Worm (Caenorhabditis elegans) whole organism, early embryonic: ENCODE data around the gene C25E10.8.

Experiments used
- B0310.2 ChIP-seq: sonication (generic microtip); optimal IDR thresholded peaks from 2 replicates; lab custom pipeline; 2016; ENCODE audit warnings: mild to moderate bottlenecking, missing genetic modification characterization, missing compliant biosample characterization
- F13C5.2 ChIP-seq: sonication (generic microtip); optimal IDR thresholded peaks from 2 replicates; lab custom pipeline; 2017; ENCODE audit warnings: mild to moderate bottlenecking, missing genetic modification characterization, inconsistent platforms, missing compliant biosample characterization
- aly-1 ChIP-seq: sonication (generic microtip); optimal IDR thresholded peaks from 2 replicates; lab custom pipeline; 2016; ENCODE audit warnings: missing genetic modification characterization, missing compliant biosample characterization
- ama-1 ChIP-seq: fragments of 150-350 bp; optimal IDR thresholded peaks from 2 replicates; lab custom pipeline; 2014
- ceh-13 ChIP-seq: fragments of 200-800 bp; sonication (Bioruptor generic); optimal IDR thresholded peaks from 2 replicates; lab custom pipeline; 2018; ENCODE audit warnings: mild to moderate bottlenecking, missing genetic modification characterization, missing compliant biosample characterization
- ceh-36 ChIP-seq: sonication (generic microtip); optimal IDR thresholded peaks from 2 replicates; lab custom pipeline; 2016; ENCODE audit warnings: missing genetic modification characterization, inconsistent platforms, missing compliant biosample characterization
- ets-7 ChIP-seq: sonication (generic microtip); optimal IDR thresholded peaks from 2 replicates; lab custom pipeline; 2016; ENCODE audit warnings: missing genotype, missing genetic modification characterization, missing compliant biosample characterization
- flt-1 ChIP-seq: fragments of 200-800 bp; sonication (Bioruptor generic); IDR thresholded peaks from 2 replicates; pipeline ENCODE4 v1.3.6; 2022; ENCODE audit warnings: missing genetic modification characterization, missing compliant biosample characterization
- hmbx-1 ChIP-seq: sonication (generic microtip); optimal IDR thresholded peaks from 2 replicates; lab custom pipeline; 2016; ENCODE audit warnings: mild to moderate bottlenecking, missing genetic modification characterization, missing compliant biosample characterization
- hmg-4 ChIP-seq: fragments of 200-800 bp; sonication (Bioruptor generic); optimal IDR thresholded peaks from 2 replicates; lab custom pipeline; 2018; ENCODE audit warnings: mild to moderate bottlenecking, missing genetic modification characterization, missing compliant biosample characterization
- hnd-1 ChIP-seq: sonication (generic microtip); optimal IDR thresholded peaks from 2 replicates; lab custom pipeline; 2016; ENCODE audit warnings: missing genetic modification characterization, missing compliant biosample characterization
- pes-1 ChIP-seq: fragments of 200-800 bp; sonication (Bioruptor generic); IDR thresholded peaks from 2 replicates; pipeline ENCODE4 v1.3.6; 2022; ENCODE audit warnings: missing genetic modification reagents, missing genetic modification characterization, missing compliant biosample characterization
- scrt-1 ChIP-seq: fragments of 200-800 bp; sonication (Bioruptor generic); IDR thresholded peaks from 2 replicates; pipeline ENCODE4 v1.3.6; 2022; ENCODE audit warnings: missing genetic modification characterization, missing compliant biosample characterization
- sea-1 ChIP-seq: fragments of 200-800 bp; sonication (Bioruptor generic); conservative IDR thresholded peaks from 2 replicates; pipeline ENCODE4 v1.3.6; 2022; ENCODE audit warnings: missing genetic modification characterization, missing compliant biosample characterization
- tbx-11 ChIP-seq: fragments of 200-800 bp; sonication (Bioruptor generic); IDR thresholded peaks from 2 replicates; pipeline ENCODE4 v1.3.6; 2022; ENCODE audit warnings: missing genetic modification characterization, missing compliant biosample characterization
- tbx-37 ChIP-seq: fragments of 200-800 bp; sonication (Bioruptor generic); conservative IDR thresholded peaks from 2 replicates; pipeline ENCODE4 v1.3.6; 2022; ENCODE audit warnings: missing genetic modification reagents, missing genetic modification characterization, missing compliant biosample characterization
- tra-4 ChIP-seq: sonication (generic microtip); optimal IDR thresholded peaks from 2 replicates; lab custom pipeline; 2017; ENCODE audit warnings: missing genetic modification characterization, missing compliant biosample characterization

C25E10.8 gene

ce11 chrV:9053969-9054368 lies at the start of gene C25E10.8:
C25E10.8 (minus strand) TSS chrV:9054069.
- TF ChIP-seq flt-1 (GFP tag; lab: Robert Waterston, UW) = no peak
- no peak for TF ChIP-seq ama-1
- TF ChIP-seq ceh-36 (tag; lab: Kevin White, UChicago) = no peak
- TF ChIP-seq ets-7 = no peak
- TF ChIP-seq tbx-11 (GFP tag; lab: Robert Waterston, UW) = no peak
- no peak for TF ChIP-seq F13C5.2
- no peak for TF ChIP-seq scrt-1 (GFP tag; lab: Robert Waterston, UW)
- no peak for TF ChIP-seq aly-1
- no peak for TF ChIP-seq sea-1 (GFP tag; lab: Robert Waterston, UW)
- no peak for TF ChIP-seq tbx-37 (GFP tag; lab: Robert Waterston, UW)
- no peak for TF ChIP-seq ceh-13 (GFP tag; lab: Kevin White, UChicago)
- TF ChIP-seq hmbx-1 (tag; lab: Kevin White, UChicago) = no peak
- no peak for TF ChIP-seq pes-1
- TF ChIP-seq tra-4 (tag; lab: Kevin White, UChicago) = no peak
- TF ChIP-seq B0310.2 (tag; lab: Kevin White, UChicago) = no peak
- TF ChIP-seq hmg-4 (GFP tag; lab: Kevin White, UChicago) = no peak

- TF ChIP-seq tra-4 (tag; lab: Kevin White, UChicago) (no peak), flt-1 (GFP tag; lab: Robert Waterston, UW) (no peak), pes-1 (no peak), hmg-4 (GFP tag; lab: Kevin White, UChicago) (no peak), ets-7 (no peak), F13C5.2 (no peak), B0310.2 (tag; lab: Kevin White, UChicago) (no peak), ceh-13 (GFP tag; lab: Kevin White, UChicago) (no peak), ama-1 (no peak), ceh-36 (tag; lab: Kevin White, UChicago) (no peak), hmbx-1 (tag; lab: Kevin White, UChicago) (no peak), hnd-1 (tag; lab: Kevin White, UChicago) (no peak), scrt-1 (GFP tag; lab: Robert Waterston, UW) (no peak)
Observed at ce11 chrV:9101062-9101461, 47.2 kb upstream of the C25E10.8 start, which contains the start of gene frpr-6. frpr-6 (minus strand) TSS chrV:9101162.

- TF ChIP-seq ets-7 (no peak), flt-1 (GFP tag; lab: Robert Waterston, UW) (no peak), ceh-36 (tag; lab: Kevin White, UChicago) (no peak), scrt-1 (GFP tag; lab: Robert Waterston, UW) (no peak), sea-1 (GFP tag; lab: Robert Waterston, UW) (no peak), F13C5.2 (no peak), hnd-1 (tag; lab: Kevin White, UChicago) (no peak)
Observed at ce11 chrV:9098280-9098973, 44.6 kb upstream of the C25E10.8 start, which contains the start of gene F21C10.9. F21C10.9 (minus strand) TSS chrV:9098696.

- TF ChIP-seq hmbx-1 (tag; lab: Kevin White, UChicago) = no peak
- no peak for TF ChIP-seq tra-4 (tag; lab: Kevin White, UChicago)
- TF ChIP-seq ama-1 = no peak
- no peak for TF ChIP-seq hnd-1 (tag; lab: Kevin White, UChicago)
- TF ChIP-seq flt-1 (GFP tag; lab: Robert Waterston, UW) = no peak
- no peak for TF ChIP-seq tbx-11 (GFP tag; lab: Robert Waterston, UW)
- no peak for TF ChIP-seq B0310.2 (tag; lab: Kevin White, UChicago)
- no peak for TF ChIP-seq ceh-36 (tag; lab: Kevin White, UChicago)
- no peak for TF ChIP-seq aly-1
- TF ChIP-seq ceh-13 (GFP tag; lab: Kevin White, UChicago) = no peak
- TF ChIP-seq sea-1 (GFP tag; lab: Robert Waterston, UW) = no peak
- no peak for TF ChIP-seq scrt-1 (GFP tag; lab: Robert Waterston, UW)
- no peak for TF ChIP-seq hmg-4 (GFP tag; lab: Kevin White, UChicago)
- TF ChIP-seq tbx-37 (GFP tag; lab: Robert Waterston, UW) = no peak
- TF ChIP-seq F13C5.2 = no peak
- TF ChIP-seq ets-7 = no peak
- no peak for TF ChIP-seq pes-1
Observed at ce11 chrV:9097213-9097612, 43.3 kb upstream of the C25E10.8 start.

- no peak for TF ChIP-seq tra-4 (tag; lab: Kevin White, UChicago)
- no peak for TF ChIP-seq ceh-13 (GFP tag; lab: Kevin White, UChicago)
- TF ChIP-seq tbx-11 (GFP tag; lab: Robert Waterston, UW) = no peak
- no peak for TF ChIP-seq tbx-37 (GFP tag; lab: Robert Waterston, UW)
- no peak for TF ChIP-seq sea-1 (GFP tag; lab: Robert Waterston, UW)
- TF ChIP-seq ceh-36 (tag; lab: Kevin White, UChicago) = no peak
- TF ChIP-seq F13C5.2 = no peak
- TF ChIP-seq ets-7 = no peak
- no peak for TF ChIP-seq B0310.2 (tag; lab: Kevin White, UChicago)
- TF ChIP-seq aly-1 = no peak
Observed at ce11 chrV:9096674-9097073, 42.8 kb upstream of the C25E10.8 start.

ce11 chrV:9095613-9096317 lies 41.9 kb upstream of the C25E10.8 start, which contains the start of gene F21C10.10:
F21C10.10 (plus strand) TSS chrV:9096267.
- TF ChIP-seq pes-1 = no peak
- TF ChIP-seq aly-1 = peak; percentile 24
- TF ChIP-seq F13C5.2 = peak; percentile 30

- TF ChIP-seq aly-1 (no peak), flt-1 (GFP tag; lab: Robert Waterston, UW) (no peak), tra-4 (tag; lab: Kevin White, UChicago) (no peak), F13C5.2 (no peak), hmbx-1 (tag; lab: Kevin White, UChicago) (no peak), B0310.2 (tag; lab: Kevin White, UChicago) (no peak)
Observed at ce11 chrV:9094976-9095375, 41.1 kb upstream of the C25E10.8 start.
